Worm (Caenorhabditis elegans) whole organism, young adult: Measurements from ENCODE around the gene cnc-2.

Experiments used
- aptf-3 ChIP-seq: fragments of 200-800 bp; sonication (Bioruptor generic); IDR thresholded peaks from 2 replicates; pipeline ENCODE4 v1.3.6; 2022; ENCODE audit warnings: missing genetic modification characterization, missing compliant biosample characterization
- unc-62 ChIP-seq: fragments of 150-350 bp; optimal IDR thresholded peaks from 2 replicates; lab custom pipeline; 2014; ENCODE audit warnings: missing biosample characterization, missing genetic modification reagents, missing genetic modification characterization

DNA sequence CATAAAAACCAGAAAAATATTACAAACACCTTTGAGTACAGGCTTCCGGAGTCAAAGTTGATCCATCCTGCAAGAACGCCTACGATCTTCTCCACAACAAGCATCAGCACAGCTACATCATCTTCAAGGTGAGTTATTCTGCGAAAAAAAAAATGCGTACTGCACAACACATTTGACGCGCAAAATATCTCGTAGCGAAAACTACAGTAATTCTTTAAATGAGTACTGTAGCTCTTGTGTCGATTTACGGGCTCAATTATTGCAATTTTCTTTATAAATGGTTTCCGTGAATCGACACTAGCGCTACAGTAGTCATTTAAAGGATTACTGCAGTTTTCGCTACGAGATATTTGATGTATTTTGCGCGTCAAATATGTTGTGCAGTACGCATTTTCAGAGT is 26.9 kb upstream of the cnc-2 start:
- TF ChIP-seq aptf-3 (GFP tag; lab: Robert Waterston, UW) (no peak), unc-62 (no peak)
